Worm (Caenorhabditis elegans) whole organism, midembryonic: ENCODE measurements around the gene spig-9.

Experiments used
- T22C8.4 ChIP-seq: fragments of 200-800 bp; sonication (Bioruptor generic); IDR thresholded peaks from 2 replicates; pipeline ENCODE4 v1.3.6; 2022; ENCODE audit warnings: missing genetic modification characterization, missing compliant biosample characterization
- cog-1 ChIP-seq: sonication (generic microtip); optimal IDR thresholded peaks from 2 replicates; lab custom pipeline; 2016; ENCODE audit warnings: missing genetic modification characterization, missing compliant biosample characterization
- flt-1 ChIP-seq: fragments of 200-800 bp; sonication (Bioruptor generic); IDR thresholded peaks from 2 replicates; pipeline ENCODE4 v1.3.6; 2022; ENCODE audit warnings: missing genetic modification characterization, missing compliant biosample characterization
- klf-2 ChIP-seq: fragments of 200-800 bp; sonication (Bioruptor generic); conservative IDR thresholded peaks from 2 replicates; pipeline ENCODE4 v1.3.6; 2022; ENCODE audit warnings: missing genetic modification reagents, missing genetic modification characterization, missing compliant biosample characterization
- tab-1 ChIP-seq: fragments of 200-800 bp; sonication (Bioruptor generic); IDR thresholded peaks from 2 replicates; pipeline ENCODE4 v1.3.6; 2022; ENCODE audit warnings: missing genetic modification characterization, missing compliant biosample characterization
- ztf-29 ChIP-seq: fragments of 200-800 bp; sonication (Bioruptor generic); IDR thresholded peaks from 2 replicates; pipeline ENCODE4 v1.3.6; 2022; ENCODE audit warnings: missing genetic modification reagents, missing genetic modification characterization, missing compliant biosample characterization

DNA sequence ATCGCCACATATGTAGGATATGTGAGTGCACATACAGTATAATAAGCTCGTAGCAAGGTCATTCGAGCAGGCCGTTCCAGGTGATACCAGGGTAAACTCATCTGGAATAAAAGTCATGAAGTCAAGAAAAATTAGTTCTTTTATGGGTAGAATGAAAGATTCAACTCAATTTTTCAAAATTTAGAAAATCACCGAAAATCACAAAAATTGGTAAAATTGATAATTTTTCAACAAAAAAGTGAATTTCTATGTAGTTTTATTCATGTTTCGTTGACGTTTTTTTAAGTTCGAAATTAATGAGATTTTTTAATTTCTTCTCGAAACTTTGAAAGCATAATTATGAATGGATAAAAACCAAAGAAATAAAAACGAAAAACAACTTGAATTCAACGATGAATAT lies 10.0 kb upstream of the spig-9 start, which contains the start of gene F53F4.16:
- TF ChIP-seq tab-1 (GFP tag; lab: Robert Waterston, UW), result no peak
- no peak for TF ChIP-seq flt-1 (GFP tag; lab: Robert Waterston, UW)
- TF ChIP-seq ztf-29 (GFP tag; lab: Robert Waterston, UW), result no peak
- no peak for TF ChIP-seq klf-2 (GFP tag; lab: Robert Waterston, UW)
- no peak for TF ChIP-seq cog-1 (tag; lab: Kevin White, UChicago)
- TF ChIP-seq T22C8.4 (GFP tag; lab: Robert Waterston, UW), result no peak
